Fruit fly (Drosophila melanogaster): ENCODE results near the gene lmgB.
A peak's percentile ranks its signal among the peaks of the same experiment; 100 is the strongest.

Gene lmgB

dm6 chr2L:8477971-8478370 is 50.4 kb downstream of the lmgB start (continued):
- TF ChIP-seq crp (GFP tag; optimal IDR thresholded peaks at IDR 0.05) (peak in 1 of 2 experiments; percentile 69), Gsc (GFP tag; IDR thresholded peaks at IDR 0.05) (no peak), CG13296 (GFP tag; optimal IDR thresholded peaks at IDR 0.05) (no peak), Max (GFP tag; optimal IDR thresholded peaks at IDR 0.05) (peak; percentile 1), esg (GFP tag; conservative IDR thresholded peaks at IDR 0.05) (no peak), CG6683 (GFP tag; optimal IDR thresholded peaks at IDR 0.05) (no peak), eyg (GFP tag; optimal IDR thresholded peaks at IDR 0.05) (no peak), HmgZ (tag; optimal IDR thresholded peaks at IDR 0.05) (peak; percentile 51), fd96Cb (tag; optimal IDR thresholded peaks at IDR 0.05) (no peak), CG10431 (GFP tag; optimal IDR thresholded peaks at IDR 0.05) (no peak), z (GFP tag; IDR thresholded peaks at IDR 0.05) (no peak), Myb (GFP tag; optimal IDR thresholded peaks at IDR 0.05) (peak; percentile 100), ap (GFP tag; IDR thresholded peaks at IDR 0.05) (no peak), zen (tag; optimal IDR thresholded peaks at IDR 0.05) (peak; percentile 67), Doc2 (GFP tag; IDR thresholded peaks at IDR 0.05) (no peak), CG8281 (tag; optimal IDR thresholded peaks at IDR 0.05) (no peak), kah (GFP tag; optimal IDR thresholded peaks at IDR 0.05) (no peak), CG2199 (GFP tag; IDR thresholded peaks at IDR 0.05) (no peak), CG4328 (GFP tag; optimal IDR thresholded peaks at IDR 0.05) (no peak), Hr3 (GFP tag; optimal IDR thresholded peaks at IDR 0.05) (no peak), Lhr (GFP tag; optimal IDR thresholded peaks at IDR 0.05) (peak; percentile 87), disco-r (GFP tag; optimal IDR thresholded peaks at IDR 0.05) (no peak), CG8290 (GFP tag; optimal IDR thresholded peaks at IDR 0.05) (peak; percentile 82), CG8290 (tag; optimal IDR thresholded peaks at IDR 0.05) (peak in 1 of 2 experiments; percentile 10), CG13123 (GFP tag; optimal IDR thresholded peaks at IDR 0.05) (no peak), CG2120 (GFP tag; optimal IDR thresholded peaks at IDR 0.05) (peak; percentile 17), Dad (GFP tag; optimal IDR thresholded peaks at IDR 0.05) (no peak), jing (GFP tag; optimal IDR thresholded peaks at IDR 0.05) (no peak), Dp (GFP tag; optimal IDR thresholded peaks at IDR 0.05) (peak; percentile 90), D (optimal IDR thresholded peaks at IDR 0.05) (peak; percentile 75), D (GFP tag; optimal IDR thresholded peaks at IDR 0.05) (peak; percentile 51), ewg (GFP tag; optimal IDR thresholded peaks at IDR 0.05) (no peak), caup (GFP tag; optimal IDR thresholded peaks at IDR 0.05; ENCODE audit: severe bottlenecking) (no peak), CG11504 (tag; optimal IDR thresholded peaks at IDR 0.05) (peak; percentile 41), CG17829 (tag; optimal IDR thresholded peaks at IDR 0.05) (peak; percentile 23), Mes4 (GFP tag; optimal IDR thresholded peaks at IDR 0.05) (no peak), pita (GFP tag; optimal IDR thresholded peaks at IDR 0.05) (peak; percentile 12), zfh1 (GFP tag; IDR thresholded peaks at IDR 0.05) (no peak), TFAM (GFP tag; optimal IDR thresholded peaks at IDR 0.05) (no peak), CG12236 (GFP tag; optimal IDR thresholded peaks at IDR 0.05) (no peak), CG17802 (tag; optimal IDR thresholded peaks at IDR 0.05) (no peak), Dref (GFP tag; IDR thresholded peaks at IDR 0.05) (peak; percentile 89), CG3838 (GFP tag; optimal IDR thresholded peaks at IDR 0.05) (peak; percentile 93), ind (GFP tag; optimal IDR thresholded peaks at IDR 0.05) (no peak), sna (GFP tag; IDR thresholded peaks at IDR 0.05; ENCODE audit: partially characterized antibody) (no peak), CG14860 (GFP tag; IDR thresholded peaks at IDR 0.05; ENCODE audit: partially characterized antibody) (peak; percentile 54), CG6765 (GFP tag; optimal IDR thresholded peaks at IDR 0.05) (no peak), CkIIα-i1 (GFP tag; IDR thresholded peaks at IDR 0.05) (no peak), Hr51 (GFP tag; optimal IDR thresholded peaks at IDR 0.05) (no peak), CG33557 (GFP tag; optimal IDR thresholded peaks at IDR 0.05) (no peak), Atf6 (GFP tag; IDR thresholded peaks at IDR 0.05) (no peak), gro (GFP tag; optimal IDR thresholded peaks at IDR 0.05) (no peak)
